Worm (Caenorhabditis elegans) whole organism, early embryonic: ENCODE results near the gene C55A6.10.

Source experiments
- B0310.2 ChIP-seq: sonication (generic microtip); optimal IDR thresholded peaks from 2 replicates; lab custom pipeline; 2016; ENCODE audit warnings: mild to moderate bottlenecking, missing genetic modification characterization, missing compliant biosample characterization
- F13C5.2 ChIP-seq: sonication (generic microtip); optimal IDR thresholded peaks from 2 replicates; lab custom pipeline; 2017; ENCODE audit warnings: mild to moderate bottlenecking, missing genetic modification characterization, inconsistent platforms, missing compliant biosample characterization
- ama-1 ChIP-seq: fragments of 150-350 bp; optimal IDR thresholded peaks from 2 replicates; lab custom pipeline; 2014
- ceh-13 ChIP-seq: fragments of 200-800 bp; sonication (Bioruptor generic); optimal IDR thresholded peaks from 2 replicates; lab custom pipeline; 2018; ENCODE audit warnings: mild to moderate bottlenecking, missing genetic modification characterization, missing compliant biosample characterization
- ets-7 ChIP-seq: sonication (generic microtip); optimal IDR thresholded peaks from 2 replicates; lab custom pipeline; 2016; ENCODE audit warnings: missing genotype, missing genetic modification characterization, missing compliant biosample characterization
- flt-1 ChIP-seq: fragments of 200-800 bp; sonication (Bioruptor generic); IDR thresholded peaks from 2 replicates; pipeline ENCODE4 v1.3.6; 2022; ENCODE audit warnings: missing genetic modification characterization, missing compliant biosample characterization
- hmg-4 ChIP-seq: fragments of 200-800 bp; sonication (Bioruptor generic); optimal IDR thresholded peaks from 2 replicates; lab custom pipeline; 2018; ENCODE audit warnings: mild to moderate bottlenecking, missing genetic modification characterization, missing compliant biosample characterization
- hnd-1 ChIP-seq: sonication (generic microtip); optimal IDR thresholded peaks from 2 replicates; lab custom pipeline; 2016; ENCODE audit warnings: missing genetic modification characterization, missing compliant biosample characterization
- pes-1 ChIP-seq: fragments of 200-800 bp; sonication (Bioruptor generic); IDR thresholded peaks from 2 replicates; pipeline ENCODE4 v1.3.6; 2022; ENCODE audit warnings: missing genetic modification reagents, missing genetic modification characterization, missing compliant biosample characterization
- scrt-1 ChIP-seq: fragments of 200-800 bp; sonication (Bioruptor generic); IDR thresholded peaks from 2 replicates; pipeline ENCODE4 v1.3.6; 2022; ENCODE audit warnings: missing genetic modification characterization, missing compliant biosample characterization
- sea-1 ChIP-seq: fragments of 200-800 bp; sonication (Bioruptor generic); conservative IDR thresholded peaks from 2 replicates; pipeline ENCODE4 v1.3.6; 2022; ENCODE audit warnings: missing genetic modification characterization, missing compliant biosample characterization
- tbx-37 ChIP-seq: fragments of 200-800 bp; sonication (Bioruptor generic); conservative IDR thresholded peaks from 2 replicates; pipeline ENCODE4 v1.3.6; 2022; ENCODE audit warnings: missing genetic modification reagents, missing genetic modification characterization, missing compliant biosample characterization
- tra-4 ChIP-seq: sonication (generic microtip); optimal IDR thresholded peaks from 2 replicates; lab custom pipeline; 2017; ENCODE audit warnings: missing genetic modification characterization, missing compliant biosample characterization

- TF ChIP-seq ama-1 (lab: Kevin White, UChicago) (no peak), pes-1 (GFP tag; lab: Robert Waterston, UW) (no peak), ets-7 (no peak), scrt-1 (no peak), B0310.2 (no peak), tra-4 (tag; lab: Kevin White, UChicago) (no peak), tbx-37 (GFP tag; lab: Robert Waterston, UW) (no peak), F13C5.2 (no peak), flt-1 (GFP tag; lab: Robert Waterston, UW) (no peak), hnd-1 (no peak), ceh-13 (no peak), hmg-4 (no peak), sea-1 (GFP tag; lab: Robert Waterston, UW) (no peak)
Measured at ce11 chrV:11462963-11463453, 42.1 kb upstream of the C55A6.10 start, which contains the start of gene zipt-16.
